Worm (Caenorhabditis elegans) whole organism, midembryonic: ENCODE results near the gene F59E12.9.

Experiments
- cog-1 ChIP-seq: sonication (generic microtip); optimal IDR thresholded peaks from 2 replicates; lab custom pipeline; 2016; ENCODE audit warnings: missing genetic modification characterization, missing compliant biosample characterization
- flt-1 ChIP-seq: fragments of 200-800 bp; sonication (Bioruptor generic); IDR thresholded peaks from 2 replicates; pipeline ENCODE4 v1.3.6; 2022; ENCODE audit warnings: missing genetic modification characterization, missing compliant biosample characterization
- klf-2 ChIP-seq: fragments of 200-800 bp; sonication (Bioruptor generic); conservative IDR thresholded peaks from 2 replicates; pipeline ENCODE4 v1.3.6; 2022; ENCODE audit warnings: missing genetic modification reagents, missing genetic modification characterization, missing compliant biosample characterization
- ref-1 ChIP-seq: fragments of 200-800 bp; sonication (Bioruptor generic); conservative IDR thresholded peaks from 2 replicates; pipeline ENCODE4 v1.3.6; 2022; ENCODE audit warnings: missing genetic modification reagents, missing genetic modification characterization, missing compliant biosample characterization

- TF ChIP-seq flt-1 (GFP tag; lab: Robert Waterston, UW) (no peak), klf-2 (no peak), ref-1 (GFP tag; lab: Robert Waterston, UW) (no peak), cog-1 (tag; lab: Kevin White, UChicago) (no peak)
Measured at ce11 chrII:5638059-5638458, 8.8 kb downstream of the F59E12.9 start, which contains the start of gene F59E12.3.
